Fruit fly (Drosophila melanogaster): Measurements from ENCODE around the gene Cyp4d2.
A peak's percentile ranks its signal among the peaks of the same experiment; 100 is the strongest.

Cyp4d2 gene

dm6 chrX:2222181-2222790, 46.5 kb downstream of the Cyp4d2 start, which contains the start of gene Vinc (continued):
- TF ChIP-seq CG4360 (GFP tag; IDR thresholded peaks at IDR 0.05) (no peak), HLH54F (GFP tag; optimal IDR thresholded peaks at IDR 0.05) (peak; percentile 71), D19B (GFP tag; optimal IDR thresholded peaks at IDR 0.05) (peak; percentile 84), Asciz (GFP tag; optimal IDR thresholded peaks at IDR 0.05) (no peak), dimm (GFP tag; IDR thresholded peaks at IDR 0.05) (no peak), CG11504 (tag; optimal IDR thresholded peaks at IDR 0.05) (peak; percentile 90), tna (GFP tag; IDR thresholded peaks at IDR 0.05; ENCODE audit: partially characterized antibody) (peak; percentile 55; the same call in 1 of the 2 replicates), YL-1 (GFP tag; optimal IDR thresholded peaks at IDR 0.05) (peak; percentile 11), Nf-YB (GFP tag; optimal IDR thresholded peaks at IDR 0.05) (peak; percentile 62), HHEX (GFP tag; optimal IDR thresholded peaks at IDR 0.05) (peak; percentile 90), Hey (tag; optimal IDR thresholded peaks at IDR 0.05) (peak; percentile 52), CG7357 (GFP tag; IDR thresholded peaks at IDR 0.05) (peak; percentile 75), Chrac-16 (GFP tag; optimal IDR thresholded peaks at IDR 0.05) (peak; percentile 52), ewg (GFP tag; optimal IDR thresholded peaks at IDR 0.05) (peak; percentile 63), bab2 (GFP tag; optimal IDR thresholded peaks at IDR 0.05) (peak; percentile 47), peb (GFP tag; IDR thresholded peaks at IDR 0.05) (peak; percentile 75), CG1024 (GFP tag; IDR thresholded peaks at IDR 0.05) (no peak), CG1792 (GFP tag; optimal IDR thresholded peaks at IDR 0.05) (peak; percentile 65), tio (GFP tag; optimal IDR thresholded peaks at IDR 0.05) (no peak), Eip74EF (GFP tag; optimal IDR thresholded peaks at IDR 0.05) (peak in 1 of 2 experiments; percentile 89), stwl (tag; optimal IDR thresholded peaks at IDR 0.05) (peak; percentile 13), Deaf1 (tag; optimal IDR thresholded peaks at IDR 0.05) (peak; percentile 79), scrt (GFP tag; optimal IDR thresholded peaks at IDR 0.05) (peak; percentile 87), sr (GFP tag; IDR thresholded peaks at IDR 0.05) (peak; percentile 23; the same call in 1 of the 3 replicates), pum (GFP tag; optimal IDR thresholded peaks at IDR 0.05) (peak; percentile 87), cato (GFP tag; optimal IDR thresholded peaks at IDR 0.05; ENCODE audit: borderline replicate concordance) (peak; percentile 24), CG1603 (tag; optimal IDR thresholded peaks at IDR 0.05) (no peak), CG2678 (tag; optimal IDR thresholded peaks at IDR 0.05) (peak; percentile 96), Spps (tag; optimal IDR thresholded peaks at IDR 0.05) (peak; percentile 74), CG18619 (GFP tag; optimal IDR thresholded peaks at IDR 0.05) (peak; percentile 83), ems (GFP tag; optimal IDR thresholded peaks at IDR 0.05) (peak; percentile 84), CG10431 (GFP tag; optimal IDR thresholded peaks at IDR 0.05) (no peak), CoRest (tag; optimal IDR thresholded peaks at IDR 0.05) (peak; percentile 84), Abd-B (GFP tag; optimal IDR thresholded peaks at IDR 0.05) (peak; percentile 44), CG17802 (tag; optimal IDR thresholded peaks at IDR 0.05) (peak; percentile 68), CG18764 (GFP tag; optimal IDR thresholded peaks at IDR 0.05) (peak; percentile 78), CG10543 (GFP tag; optimal IDR thresholded peaks at IDR 0.05) (peak; percentile 96), CG18011 (GFP tag; optimal IDR thresholded peaks at IDR 0.05) (peak; percentile 53), CG10321 (GFP tag; IDR thresholded peaks at IDR 0.05) (no peak), usp (GFP tag; optimal IDR thresholded peaks at IDR 0.05) (no peak), nerfin-2 (GFP tag; IDR thresholded peaks at IDR 0.05; ENCODE audit: partially characterized antibody) (0 out of 2 replicates have a peak, but pooled peaks have one; percentile 37), CG17361 (GFP tag; IDR thresholded peaks at IDR 0.05) (peak; percentile 94), CG2199 (GFP tag; IDR thresholded peaks at IDR 0.05) (0 out of 3 replicates have a peak, but pooled peaks have one; percentile 52), cg (GFP tag; optimal IDR thresholded peaks at IDR 0.05) (peak; percentile 71), Rx (GFP tag; IDR thresholded peaks at IDR 0.05) (peak; percentile 73), CG13775 (GFP tag; optimal IDR thresholded peaks at IDR 0.05) (peak; percentile 77), hth (optimal IDR thresholded peaks at IDR 0.05) (no peak), CG33213 (GFP tag; optimal IDR thresholded peaks at IDR 0.05) (peak; percentile 68), CG4617 (GFP tag; optimal IDR thresholded peaks at IDR 0.05; ENCODE audit: borderline replicate concordance) (peak; percentile 14)

Measured in whole organism, embryonic.